Worm (Caenorhabditis elegans) whole organism, late embryonic: ENCODE measurements around the gene fbxa-172.

ENCODE experiments used
- elt-2 ChIP-seq: sonication (generic microtip); optimal IDR thresholded peaks from 2 replicates; lab custom pipeline; 2016; ENCODE audit warnings: missing genetic modification reagents, missing genetic modification characterization, missing compliant biosample characterization
- fkh-10 ChIP-seq: fragments of 150-350 bp; optimal IDR thresholded peaks from 2 replicates; lab custom pipeline; 2014; ENCODE audit warnings: missing biosample characterization, missing genetic modification reagents, missing genetic modification characterization
- gmeb-2 ChIP-seq: sonication (generic microtip); optimal IDR thresholded peaks from 2 replicates; lab custom pipeline; 2016; ENCODE audit warnings: missing genetic modification characterization, inconsistent platforms, missing compliant biosample characterization
- lin-11 ChIP-seq: fragments of 200-800 bp; sonication (Bioruptor generic); optimal IDR thresholded peaks from 2 replicates; lab custom pipeline; 2018; ENCODE audit warnings: mild to moderate bottlenecking, missing genetic modification characterization, missing compliant biosample characterization
- madf-2 ChIP-seq: sonication (generic microtip); optimal IDR thresholded peaks from 2 replicates; lab custom pipeline; 2017; ENCODE audit warnings: missing genetic modification characterization, missing compliant biosample characterization
- nfya-1 ChIP-seq: sonication (generic microtip); optimal IDR thresholded peaks from 2 replicates; lab custom pipeline; 2017; ENCODE audit warnings: missing genetic modification characterization, mild to moderate bottlenecking, missing compliant biosample characterization, antibody characterized with exemption, moderate library complexity
- pha-4 ChIP-seq: fragments of 150-350 bp; optimal IDR thresholded peaks from 2 replicates; lab custom pipeline; 2018; ENCODE audit warnings: missing biosample characterization, missing genetic modification reagents, missing genetic modification characterization
- pqm-1 ChIP-seq: sonication (generic microtip); optimal IDR thresholded peaks from 2 replicates; lab custom pipeline; 2016; ENCODE audit warnings: missing genetic modification characterization, missing compliant biosample characterization
- ref-2 ChIP-seq: sonication (generic microtip); optimal IDR thresholded peaks from 2 replicates; lab custom pipeline; 2016; ENCODE audit warnings: missing genetic modification characterization, missing compliant biosample characterization
- unc-86 ChIP-seq: sonication (generic microtip); optimal IDR thresholded peaks from 2 replicates; lab custom pipeline; 2016; ENCODE audit warnings: missing genetic modification characterization, missing compliant biosample characterization

DNA sequence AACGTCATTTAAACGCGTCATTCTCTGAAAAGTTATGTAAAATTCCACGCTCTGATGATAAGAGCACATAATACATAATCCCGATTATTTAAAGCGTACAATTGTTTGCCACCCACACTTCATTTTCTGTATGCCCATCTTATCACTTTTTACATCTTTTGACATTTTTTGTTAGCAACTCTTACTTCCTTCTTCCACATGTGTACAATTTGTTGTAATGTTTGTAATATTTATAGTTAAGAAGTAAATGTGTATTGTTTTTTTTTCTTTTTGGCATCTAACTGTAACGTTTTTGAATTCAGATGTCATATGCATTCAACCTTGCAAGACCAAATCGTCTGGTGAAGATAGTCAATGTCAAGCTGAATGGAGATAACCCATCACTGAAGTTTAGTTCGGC, 38.3 kb upstream of the fbxa-172 start, which contains the start of gene fbxa-136:
- TF ChIP-seq fkh-10 (GFP tag; lab: Kevin White, UChicago) (no peak), pqm-1 (tag; lab: Kevin White, UChicago) (no peak), gmeb-2 (no peak), pha-4 (tag; lab: Kevin White, UChicago) (no peak), lin-11 (tag; lab: Kevin White, UChicago) (no peak), ref-2 (no peak), elt-2 (tag; lab: Kevin White, UChicago) (no peak), madf-2 (tag; lab: Kevin White, UChicago) (no peak), nfya-1 (tag; lab: Kevin White, UChicago) (no peak), unc-86 (tag; lab: Kevin White, UChicago) (no peak)
